Worm (Caenorhabditis elegans): ENCODE data around the gene sri-20.

The sri-20 gene

ce11 chrV:10339200-10339599 is 29.2 kb upstream of the sri-20 start, which contains the start of gene K07C5.2:
Gene K07C5.2, plus strand, starts transcription at chrV:10339500.
- TF ChIP-seq pqm-1 (tag; optimal IDR thresholded peaks at IDR 0.05) (peak; percentile 4), pha-4 (tag; optimal IDR thresholded peaks at IDR 0.05) (no peak)

- TF ChIP-seq lin-15B (tag; optimal IDR thresholded peaks at IDR 0.05) (peak; percentile 75), skn-1 (tag; optimal IDR thresholded peaks at IDR 0.05) (peak; percentile 6), pha-4 (tag; optimal IDR thresholded peaks at IDR 0.05) (peak; percentile 53), lsy-12 (tag; optimal IDR thresholded peaks at IDR 0.05) (peak; percentile 69), nhr-43 (tag; optimal IDR thresholded peaks at IDR 0.05; ENCODE audit: poor library complexity, severe bottlenecking) (peak; percentile 46), nfya-1 (tag; optimal IDR thresholded peaks at IDR 0.05; ENCODE audit: insufficient read depth) (peak; percentile 26), tbx-2 (tag; optimal IDR thresholded peaks at IDR 0.05) (peak; percentile 51), nhr-23 (tag; optimal IDR thresholded peaks at IDR 0.05) (peak; percentile 9), snpc-4 (tag; optimal IDR thresholded peaks at IDR 0.05) (peak; percentile 23), hmg-11 (tag; optimal IDR thresholded peaks at IDR 0.05) (peak; percentile 2), R02D3.7 (tag; optimal IDR thresholded peaks at IDR 0.05) (peak; percentile 25), elt-2 (tag; optimal IDR thresholded peaks at IDR 0.05) (peak; percentile 42)
Observed at ce11 chrV:10341905-10342328, 26.4 kb upstream of the sri-20 start, which contains the start of gene K07C5.13. Gene K07C5.13, plus strand, starts transcription at chrV:10342055.

- TF ChIP-seq ceh-16 (tag; optimal IDR thresholded peaks at IDR 0.05) (no peak), fkh-10 (GFP tag; optimal IDR thresholded peaks at IDR 0.05) (no peak), fkh-2 (tag; optimal IDR thresholded peaks at IDR 0.05) (no peak), hmg-11 (tag; optimal IDR thresholded peaks at IDR 0.05) (no peak), unc-39 (tag; optimal IDR thresholded peaks at IDR 0.05) (no peak), ama-1 (optimal IDR thresholded peaks at IDR 0.05) (no peak)
Observed at ce11 chrV:10342904-10343303, 25.5 kb upstream of the sri-20 start, which contains the start of gene K07C5.3. Gene K07C5.3, plus strand, starts transcription at chrV:10343032.

ce11 chrV:10350054-10350453 is 18.3 kb upstream of the sri-20 start, which contains the start of gene K07C5.9:
Gene K07C5.9, minus strand, starts transcription at chrV:10350154.
- TF ChIP-seq nhr-43 (tag; optimal IDR thresholded peaks at IDR 0.05; ENCODE audit: poor library complexity, severe bottlenecking) (no peak), ceh-28 (tag; optimal IDR thresholded peaks at IDR 0.05) (no peak), nhr-23 (tag; optimal IDR thresholded peaks at IDR 0.05) (no peak), daf-12 (tag; optimal IDR thresholded peaks at IDR 0.05) (no peak), mml-1 (tag; optimal IDR thresholded peaks at IDR 0.05) (no peak), lin-15B (tag; optimal IDR thresholded peaks at IDR 0.05) (no peak), nhr-67 (tag; optimal IDR thresholded peaks at IDR 0.05) (no peak), ceh-9 (tag; optimal IDR thresholded peaks at IDR 0.05) (no peak), snpc-4 (tag; optimal IDR thresholded peaks at IDR 0.05) (no peak), skn-1 (tag; optimal IDR thresholded peaks at IDR 0.05) (no peak), mdl-1 (tag; optimal IDR thresholded peaks at IDR 0.05) (no peak), nhr-237 (tag; optimal IDR thresholded peaks at IDR 0.05) (no peak), nhr-28 (tag; optimal IDR thresholded peaks at IDR 0.05) (no peak), hmg-11 (tag; optimal IDR thresholded peaks at IDR 0.05) (no peak), pqm-1 (tag; optimal IDR thresholded peaks at IDR 0.05) (no peak), eor-1 (tag; optimal IDR thresholded peaks at IDR 0.05) (no peak), nfya-1 (tag; optimal IDR thresholded peaks at IDR 0.05; ENCODE audit: insufficient read depth) (no peak), fos-1 (tag; optimal IDR thresholded peaks at IDR 0.05) (no peak)

ce11 chrV:10352928-10353427 is 15.4 kb upstream of the sri-20 start, which contains the start of gene nol-56:
Gene nol-56, minus strand, starts transcription at chrV:10352978.
- peak; percentile 90 for TF ChIP-seq nfya-1 (tag; optimal IDR thresholded peaks at IDR 0.05; ENCODE audit: insufficient read depth)
- TF ChIP-seq ZK546.5 (tag; optimal IDR thresholded peaks at IDR 0.05), result no peak
- TF ChIP-seq mml-1 (tag; optimal IDR thresholded peaks at IDR 0.05), result no peak
- TF ChIP-seq nhr-28 (tag; optimal IDR thresholded peaks at IDR 0.05), result no peak
- peak; percentile 93 for TF ChIP-seq nhr-23 (tag; optimal IDR thresholded peaks at IDR 0.05)
- TF ChIP-seq ceh-16 (tag; optimal IDR thresholded peaks at IDR 0.05), result no peak
- TF ChIP-seq ama-1 (optimal IDR thresholded peaks at IDR 0.05), result peak; percentile 37
- peak; percentile 61 for TF ChIP-seq ceh-28 (tag; optimal IDR thresholded peaks at IDR 0.05)
- no peak for TF ChIP-seq ceh-9 (tag; optimal IDR thresholded peaks at IDR 0.05)
- TF ChIP-seq pha-4 (tag; optimal IDR thresholded peaks at IDR 0.05), result peak; percentile 93
- peak; percentile 34 for TF ChIP-seq pqm-1 (tag; optimal IDR thresholded peaks at IDR 0.05)
- peak; percentile 58 for TF ChIP-seq elt-2 (tag; optimal IDR thresholded peaks at IDR 0.05)
- no peak for TF ChIP-seq aly-2 (tag; optimal IDR thresholded peaks at IDR 0.05)
- TF ChIP-seq nhr-43 (tag; optimal IDR thresholded peaks at IDR 0.05; ENCODE audit: poor library complexity, severe bottlenecking), result peak; percentile 77
- no peak for TF ChIP-seq nhr-77 (tag; optimal IDR thresholded peaks at IDR 0.05)
- TF ChIP-seq fos-1 (tag; optimal IDR thresholded peaks at IDR 0.05), result no peak
- peak; percentile 14 for TF ChIP-seq skn-1 (tag; optimal IDR thresholded peaks at IDR 0.05)
- peak; percentile 80 for TF ChIP-seq hmg-11 (tag; optimal IDR thresholded peaks at IDR 0.05)
- TF ChIP-seq mdl-1 (tag; optimal IDR thresholded peaks at IDR 0.05), result no peak
- TF ChIP-seq ceh-82 (tag; optimal IDR thresholded peaks at IDR 0.05), result no peak
- TF ChIP-seq tbx-2 (tag; optimal IDR thresholded peaks at IDR 0.05), result no peak
- TF ChIP-seq nhr-12 (tag; optimal IDR thresholded peaks at IDR 0.05), result no peak
- peak; percentile 5 for TF ChIP-seq ztf-4 (tag; optimal IDR thresholded peaks at IDR 0.05)
- TF ChIP-seq lin-39 (tag; optimal IDR thresholded peaks at IDR 0.05), result peak; percentile 86
- peak; percentile 66 for TF ChIP-seq lsy-12 (tag; optimal IDR thresholded peaks at IDR 0.05)
- no peak for TF ChIP-seq unc-62 (GFP tag; optimal IDR thresholded peaks at IDR 0.05)
- no peak for TF ChIP-seq sea-2 (GFP tag; optimal IDR thresholded peaks at IDR 0.05)
- TF ChIP-seq snpc-4 (tag; optimal IDR thresholded peaks at IDR 0.05), result peak; percentile 80
- no peak for TF ChIP-seq zag-1 (tag; optimal IDR thresholded peaks at IDR 0.05)
- TF ChIP-seq nhr-25 (tag; optimal IDR thresholded peaks at IDR 0.05), result peak; percentile 70
- TF ChIP-seq fkh-10 (GFP tag; optimal IDR thresholded peaks at IDR 0.05), result peak; percentile 43
- TF ChIP-seq ztf-11 (tag; optimal IDR thresholded peaks at IDR 0.05), result no peak
- TF ChIP-seq jun-1 (tag; optimal IDR thresholded peaks at IDR 0.05), result peak; percentile 16

Measured in whole organism, L3 larva.